Worm (Caenorhabditis elegans) whole organism, L3 larva: ENCODE measurements around the gene F13E9.11.

Experiments
- ceh-82 ChIP-seq: fragments of 150-350 bp; optimal IDR thresholded peaks from 2 replicates; lab custom pipeline; 2014; ENCODE audit warnings: missing biosample characterization, missing genetic modification characterization
- daf-12 ChIP-seq: fragments of 150-350 bp; optimal IDR thresholded peaks from 2 replicates; lab custom pipeline; 2014; ENCODE audit warnings: missing biosample characterization, missing genetic modification reagents, missing genetic modification characterization
- elt-1 ChIP-seq: fragments of 150-350 bp; optimal IDR thresholded peaks from 2 replicates; lab custom pipeline; 2014; ENCODE audit warnings: missing biosample characterization, missing genetic modification characterization
- fos-1 ChIP-seq: fragments of 150-350 bp; optimal IDR thresholded peaks from 2 replicates; lab custom pipeline; 2014; ENCODE audit warnings: missing biosample characterization, missing genetic modification characterization
- lin-39 ChIP-seq: fragments of 150-350 bp; optimal IDR thresholded peaks from 2 replicates; lab custom pipeline; 2018; ENCODE audit warnings: missing biosample characterization, missing genetic modification reagents, missing genetic modification characterization
- mdl-1 ChIP-seq: fragments of 150-350 bp; optimal IDR thresholded peaks from 2 replicates; lab custom pipeline; 2014; ENCODE audit warnings: missing biosample characterization, missing genetic modification characterization
- nhr-237 ChIP-seq: fragments of 150-350 bp; optimal IDR thresholded peaks from 2 replicates; lab custom pipeline; 2014; ENCODE audit warnings: missing biosample characterization, missing genetic modification characterization

DNA sequence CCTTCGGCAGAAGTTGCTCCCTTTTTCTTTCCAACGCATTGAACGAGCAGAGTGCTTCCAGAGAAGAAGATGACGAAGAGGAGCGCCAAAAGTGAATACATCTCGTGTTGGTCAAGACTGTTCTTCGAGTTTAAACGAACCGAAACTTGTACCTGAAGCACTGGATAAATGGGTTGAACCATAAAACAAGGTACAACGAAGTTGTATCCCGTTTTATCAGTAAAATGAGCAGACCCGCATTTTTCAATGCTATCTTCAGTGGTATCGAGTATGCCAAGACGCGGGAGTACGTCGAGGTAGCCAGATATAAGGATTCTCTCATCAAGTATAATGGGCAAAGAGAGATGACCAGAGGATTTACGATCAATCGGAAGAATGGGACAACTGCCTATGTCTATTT is 18.4 kb upstream of the F13E9.11 start, which contains the start of gene F13E9.16:
- TF ChIP-seq elt-1 (no peak), fos-1 (no peak), ceh-82 (tag; lab: Kevin White, UChicago) (no peak), lin-39 (tag; lab: Kevin White, UChicago) (no peak), daf-12 (tag; lab: Kevin White, UChicago) (no peak), nhr-237 (tag; lab: Kevin White, UChicago) (no peak), mdl-1 (tag; lab: Kevin White, UChicago) (no peak)
